Fruit fly (Drosophila melanogaster): ENCODE results near the gene CG33764.

Gene CG33764

DNA sequence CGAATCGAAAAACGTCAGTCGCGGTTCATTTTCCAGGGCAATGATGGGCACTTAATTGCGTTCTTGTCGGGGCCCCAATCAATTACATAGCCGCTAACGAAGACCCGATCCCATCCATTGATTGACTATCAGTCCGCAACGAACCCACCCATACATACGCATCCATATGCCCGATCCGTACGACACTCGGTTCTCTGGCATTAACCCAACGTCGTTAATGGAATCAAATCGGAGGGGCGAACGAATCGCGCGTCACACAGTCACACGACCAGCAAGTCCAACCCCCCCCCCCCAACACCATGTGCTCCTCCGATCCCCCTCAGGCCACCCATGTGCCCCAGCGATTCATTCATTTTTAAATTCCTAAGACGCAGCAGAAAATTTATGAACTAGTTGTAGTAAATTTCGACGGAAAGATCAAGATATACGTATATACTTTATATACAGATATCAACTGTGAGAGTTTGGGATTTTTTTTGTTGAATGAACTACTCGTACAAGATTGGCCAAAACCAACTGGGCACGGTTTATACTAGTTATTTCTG lies 46.0 kb downstream of the CG33764 start (continued):
- no peak for TF ChIP-seq CG6683 (GFP tag; optimal IDR thresholded peaks at IDR 0.05)
- no peak for TF ChIP-seq zf30C (GFP tag; optimal IDR thresholded peaks at IDR 0.05)
- no peak for TF ChIP-seq ATbp (GFP tag; optimal IDR thresholded peaks at IDR 0.05)
- TF ChIP-seq CG12391 (tag; optimal IDR thresholded peaks at IDR 0.05): no peak
- no peak for TF ChIP-seq CG11085 (GFP tag; IDR thresholded peaks at IDR 0.05)
- no peak for TF ChIP-seq mam (GFP tag; optimal IDR thresholded peaks at IDR 0.05)
- TF ChIP-seq crp (GFP tag; optimal IDR thresholded peaks at IDR 0.05): no peak
- TF ChIP-seq Stat92E (GFP tag; optimal IDR thresholded peaks at IDR 0.05): peak in 1 of 3 experiments; percentile 10
- peak; percentile 64 for TF ChIP-seq HmgZ (tag; optimal IDR thresholded peaks at IDR 0.05)
- TF ChIP-seq dm (GFP tag; optimal IDR thresholded peaks at IDR 0.05): no peak
- TF ChIP-seq tin (GFP tag; optimal IDR thresholded peaks at IDR 0.05): no peak
- peak; percentile 81 for TF ChIP-seq lab (GFP tag; optimal IDR thresholded peaks at IDR 0.05)
- no peak for TF ChIP-seq prd (optimal IDR thresholded peaks at IDR 0.05)
- no peak for TF ChIP-seq prd (GFP tag; IDR thresholded peaks at IDR 0.05)
- no peak for TF ChIP-seq Sox100B (GFP tag; optimal IDR thresholded peaks at IDR 0.05)
- no peak for TF ChIP-seq Dp (GFP tag; optimal IDR thresholded peaks at IDR 0.05)
- no peak for TF ChIP-seq chm (GFP tag; IDR thresholded peaks at IDR 0.05)
- TF ChIP-seq Sry-δ (GFP tag; optimal IDR thresholded peaks at IDR 0.05): no peak
- TF ChIP-seq Rx (GFP tag; IDR thresholded peaks at IDR 0.05): no peak
- TF ChIP-seq D19B (GFP tag; optimal IDR thresholded peaks at IDR 0.05): no peak
- TF ChIP-seq Tbp (GFP tag; optimal IDR thresholded peaks at IDR 0.05): no peak
- peak; percentile 26 for TF ChIP-seq CG18599 (GFP tag; optimal IDR thresholded peaks at IDR 0.05)
- peak; percentile 70 for TF ChIP-seq cg (GFP tag; optimal IDR thresholded peaks at IDR 0.05)
- peak; percentile 49; the same call in 1 of the 2 replicates for TF ChIP-seq CG9932 (GFP tag; IDR thresholded peaks at IDR 0.05)
- TF ChIP-seq CG15601 (tag; optimal IDR thresholded peaks at IDR 0.05): no peak
- TF ChIP-seq MBD-R2 (GFP tag; IDR thresholded peaks at IDR 0.05): no peak
- TF ChIP-seq lola (GFP tag; optimal IDR thresholded peaks at IDR 0.05): no peak
- no peak for TF ChIP-seq gce (GFP tag; IDR thresholded peaks at IDR 0.05)
- no peak for TF ChIP-seq nau (GFP tag; optimal IDR thresholded peaks at IDR 0.05)
- no peak for TF ChIP-seq Taf1 (GFP tag; IDR thresholded peaks at IDR 0.05)
- TF ChIP-seq ham (GFP tag; IDR thresholded peaks at IDR 0.05): no peak
- no peak for TF ChIP-seq tx (GFP tag; optimal IDR thresholded peaks at IDR 0.05)
- no peak for TF ChIP-seq Blimp-1 (GFP tag; optimal IDR thresholded peaks at IDR 0.05)
- TF ChIP-seq dysf (GFP tag; IDR thresholded peaks at IDR 0.05): no peak
- TF ChIP-seq CG3163 (GFP tag; optimal IDR thresholded peaks at IDR 0.05): no peak
- TF ChIP-seq PHDP (tag; optimal IDR thresholded peaks at IDR 0.05): peak; percentile 29
- TF ChIP-seq Fer1 (GFP tag; optimal IDR thresholded peaks at IDR 0.05): peak; percentile 6
- TF ChIP-seq Atf6 (GFP tag; IDR thresholded peaks at IDR 0.05): no peak
- TF ChIP-seq CG18619 (GFP tag; optimal IDR thresholded peaks at IDR 0.05): no peak
- TF ChIP-seq CG11093 (GFP tag; IDR thresholded peaks at IDR 0.05): no peak
- no peak for TF ChIP-seq CG6254 (GFP tag; optimal IDR thresholded peaks at IDR 0.05)
- peak; percentile 99 for TF ChIP-seq crol (GFP tag; IDR thresholded peaks at IDR 0.05)
- no peak for TF ChIP-seq CG8924 (tag; optimal IDR thresholded peaks at IDR 0.05)
- no peak for TF ChIP-seq CG11696 (GFP tag; IDR thresholded peaks at IDR 0.05)
- TF ChIP-seq dati (GFP tag; IDR thresholded peaks at IDR 0.05): no peak
- TF ChIP-seq Ptx1 (GFP tag; IDR thresholded peaks at IDR 0.05): peak; percentile 19; the same call in 1 of the 2 replicates
- no peak for TF ChIP-seq emc (GFP tag; optimal IDR thresholded peaks at IDR 0.05)
- TF ChIP-seq Dip2 (GFP tag; IDR thresholded peaks at IDR 0.05): no peak
- TF ChIP-seq org-1 (GFP tag; optimal IDR thresholded peaks at IDR 0.05): no peak
- no peak for TF ChIP-seq tgo (GFP tag; IDR thresholded peaks at IDR 0.05)
- no peak for TF ChIP-seq run (tag; optimal IDR thresholded peaks at IDR 0.05)
